Fruit fly (Drosophila melanogaster): ENCODE results near the gene mRpL1.
A peak's percentile ranks its signal among the peaks of the same experiment; 100 is the strongest.

The mRpL1 gene

dm6 chr3R:8349449-8350115, 48.3 kb downstream of the mRpL1 start, which contains the start of gene Atg13 (continued):
- no peak for TF ChIP-seq p53 (GFP tag; optimal IDR thresholded peaks at IDR 0.05)
- no peak; the same call in 3 of the 4 replicates for TF ChIP-seq Gug (GFP tag; IDR thresholded peaks at IDR 0.05)
- no peak for TF ChIP-seq Hr39 (optimal IDR thresholded peaks at IDR 0.05)
- peak; percentile 0 for TF ChIP-seq CG3065 (GFP tag; optimal IDR thresholded peaks at IDR 0.05)
- TF ChIP-seq exex (tag; optimal IDR thresholded peaks at IDR 0.05) = no peak
- TF ChIP-seq Oaz (GFP tag; IDR thresholded peaks at IDR 0.05) = no peak
- TF ChIP-seq Camta (GFP tag; optimal IDR thresholded peaks at IDR 0.05) = peak; percentile 5
- TF ChIP-seq gfzf (GFP tag; optimal IDR thresholded peaks at IDR 0.05) = no peak
- TF ChIP-seq MBD-R2 (GFP tag; IDR thresholded peaks at IDR 0.05) = peak; percentile 27; the same call in 1 of the 2 replicates
- no peak for TF ChIP-seq CG7271 (tag; optimal IDR thresholded peaks at IDR 0.05)
- no peak for TF ChIP-seq seq (GFP tag; IDR thresholded peaks at IDR 0.05)
- no peak for TF ChIP-seq CG7556 (GFP tag; optimal IDR thresholded peaks at IDR 0.05)
- no peak for TF ChIP-seq CG17612 (GFP tag; IDR thresholded peaks at IDR 0.05)
- TF ChIP-seq hbn (GFP tag; IDR thresholded peaks at IDR 0.05; ENCODE audit: partially characterized antibody) = peak; percentile 43; the same call in 1 of the 2 replicates
- no peak for TF ChIP-seq Elba2 (GFP tag; optimal IDR thresholded peaks at IDR 0.05)
- no peak for TF ChIP-seq Dbx (GFP tag; IDR thresholded peaks at IDR 0.05)
- no peak for TF ChIP-seq Lpt (GFP tag; optimal IDR thresholded peaks at IDR 0.05)
- TF ChIP-seq CG7928 (GFP tag; optimal IDR thresholded peaks at IDR 0.05) = no peak
- no peak for TF ChIP-seq CG6813 (GFP tag; optimal IDR thresholded peaks at IDR 0.05)
- TF ChIP-seq CG6791 (GFP tag; IDR thresholded peaks at IDR 0.05; ENCODE audit: partially characterized antibody) = peak; percentile 91
- no peak for TF ChIP-seq CG11696 (GFP tag; IDR thresholded peaks at IDR 0.05)
- no peak for TF ChIP-seq zf30C (GFP tag; optimal IDR thresholded peaks at IDR 0.05)
- TF ChIP-seq zfh1 (GFP tag; IDR thresholded peaks at IDR 0.05) = no peak
- TF ChIP-seq Atf3 (GFP tag; optimal IDR thresholded peaks at IDR 0.05) = peak; percentile 35
- TF ChIP-seq Nf-YC (tag; optimal IDR thresholded peaks at IDR 0.05) = peak; percentile 62
- TF ChIP-seq B-H1 (GFP tag; IDR thresholded peaks at IDR 0.05) = no peak
- no peak for TF ChIP-seq psq (GFP tag; optimal IDR thresholded peaks at IDR 0.05)
- no peak for TF ChIP-seq emc (GFP tag; optimal IDR thresholded peaks at IDR 0.05)
- no peak for TF ChIP-seq bigmax (GFP tag; optimal IDR thresholded peaks at IDR 0.05)
- TF ChIP-seq CG3838 (GFP tag; optimal IDR thresholded peaks at IDR 0.05) = no peak
- TF ChIP-seq zen (tag; optimal IDR thresholded peaks at IDR 0.05) = peak; percentile 36
- peak; percentile 69 for TF ChIP-seq unc-4 (GFP tag; IDR thresholded peaks at IDR 0.05; ENCODE audit: partially characterized antibody)
- TF ChIP-seq tio (GFP tag; optimal IDR thresholded peaks at IDR 0.05) = no peak
- TF ChIP-seq cg (GFP tag; optimal IDR thresholded peaks at IDR 0.05) = no peak
- no peak for TF ChIP-seq CG17568 (GFP tag; optimal IDR thresholded peaks at IDR 0.05)
- no peak for TF ChIP-seq dm (GFP tag; optimal IDR thresholded peaks at IDR 0.05)
- TF ChIP-seq Sry-β (GFP tag; optimal IDR thresholded peaks at IDR 0.05) = peak; percentile 11
- no peak for TF ChIP-seq fd3F (GFP tag; optimal IDR thresholded peaks at IDR 0.05)
- TF ChIP-seq CTCF (GFP tag; optimal IDR thresholded peaks at IDR 0.05) = no peak
- TF ChIP-seq Fer1 (GFP tag; optimal IDR thresholded peaks at IDR 0.05) = peak; percentile 12
- TF ChIP-seq H2.0 (GFP tag; IDR thresholded peaks at IDR 0.05) = no peak
- TF ChIP-seq pho (GFP tag; optimal IDR thresholded peaks at IDR 0.05) = peak; percentile 27
- TF ChIP-seq eyg (GFP tag; optimal IDR thresholded peaks at IDR 0.05) = no peak
- TF ChIP-seq bbx (GFP tag; IDR thresholded peaks at IDR 0.05; ENCODE audit: partially characterized antibody) = peak; percentile 89
- TF ChIP-seq ind (GFP tag; optimal IDR thresholded peaks at IDR 0.05) = peak; percentile 22
- TF ChIP-seq CG3281 (GFP tag; optimal IDR thresholded peaks at IDR 0.05) = no peak
- peak; percentile 6 for TF ChIP-seq twi (tag; optimal IDR thresholded peaks at IDR 0.05)
- TF ChIP-seq z (GFP tag; IDR thresholded peaks at IDR 0.05) = no peak
- TF ChIP-seq Side (GFP tag; optimal IDR thresholded peaks at IDR 0.05) = no peak
- no peak for TF ChIP-seq gro (GFP tag; optimal IDR thresholded peaks at IDR 0.05)
- TF ChIP-seq CG18476 (GFP tag; optimal IDR thresholded peaks at IDR 0.05) = no peak
- TF ChIP-seq Sox100B (GFP tag; optimal IDR thresholded peaks at IDR 0.05) = no peak
